Fruit fly (Drosophila melanogaster) whole organism, embryonic: ENCODE measurements around the gene Nlg4.

Source experiments
- Atf3 ChIP-seq: fragments of 200-800 bp; sonication (Bioruptor generic); optimal IDR thresholded peaks from 3 replicates; lab custom pipeline; 2016; ENCODE audit warnings: missing biosample characterization, missing genetic modification characterization
- Bdp1 ChIP-seq: fragments of 200-800 bp; sonication (Bioruptor generic); optimal IDR thresholded peaks from 3 replicates; lab custom pipeline; 2016; ENCODE audit warnings: missing biosample characterization, missing genetic modification characterization
- CG1529 ChIP-seq: fragments of 200-800 bp; sonication (Bioruptor generic); optimal IDR thresholded peaks from 3 replicates; lab custom pipeline; 2018; ENCODE audit warnings: missing biosample characterization, missing genetic modification characterization
- CG1602 ChIP-seq: fragments of 200-800 bp; sonication (Bioruptor generic); optimal IDR thresholded peaks from 3 replicates; lab custom pipeline; 2016; ENCODE audit warnings: missing biosample characterization, missing genetic modification characterization
- CG17385 ChIP-seq: fragments of 200-800 bp; sonication (Bioruptor generic); optimal IDR thresholded peaks from 3 replicates; lab custom pipeline; 2018; ENCODE audit warnings: missing biosample characterization, mild to moderate bottlenecking, missing genetic modification characterization
- CG17568 ChIP-seq: fragments of 200-800 bp; sonication (Bioruptor generic); optimal IDR thresholded peaks from 2 replicates; lab custom pipeline; 2018; ENCODE audit warnings: missing biosample characterization, mild to moderate bottlenecking, missing genetic modification characterization, moderate library complexity
- CG2678 ChIP-seq: fragments of 200-800 bp; sonication (Bioruptor generic); optimal IDR thresholded peaks from 3 replicates; lab custom pipeline; 2019; ENCODE audit warnings: missing biosample characterization, mild to moderate bottlenecking, missing genetic modification characterization, moderate library complexity
- CG2875 ChIP-seq: fragments of 200-800 bp; sonication (Bioruptor generic); optimal IDR thresholded peaks from 2 replicates; lab custom pipeline; 2017; ENCODE audit warnings: missing biosample characterization, mild to moderate bottlenecking, missing genetic modification characterization, missing genetic modification reagents
- CG30403 ChIP-seq: fragments of 200-800 bp; sonication (Bioruptor generic); optimal IDR thresholded peaks from 3 replicates; lab custom pipeline; 2016; ENCODE audit warnings: missing biosample characterization, missing genetic modification characterization
- CG31365 ChIP-seq: fragments of 200-800 bp; sonication (Bioruptor generic); optimal IDR thresholded peaks from 2 replicates; lab custom pipeline; 2018; ENCODE audit warnings: missing biosample characterization, mild to moderate bottlenecking, missing genetic modification characterization
- CG33557 ChIP-seq: fragments of 200-800 bp; sonication (Bioruptor generic); optimal IDR thresholded peaks from 2 replicates; lab custom pipeline; 2019; ENCODE audit warnings: missing biosample characterization, mild to moderate bottlenecking, missing genetic modification characterization, moderate library complexity
- CG5245 ChIP-seq: fragments of 200-800 bp; sonication (Bioruptor generic); optimal IDR thresholded peaks from 3 replicates; lab custom pipeline; 2016; ENCODE audit warnings: missing biosample characterization, missing genetic modification characterization
- CG7839 ChIP-seq: fragments of 200-800 bp; sonication (Bioruptor generic); optimal IDR thresholded peaks from 3 replicates; lab custom pipeline; 2018; ENCODE audit warnings: missing biosample characterization, mild to moderate bottlenecking, missing genetic modification characterization, moderate library complexity
- CG8944 ChIP-seq: fragments of 200-800 bp; sonication (Bioruptor generic); optimal IDR thresholded peaks from 3 replicates; lab custom pipeline; 2016; ENCODE audit warnings: missing biosample characterization, missing genetic modification characterization
- CG9609 ChIP-seq: fragments of 200-800 bp; sonication (Bioruptor generic); optimal IDR thresholded peaks from 3 replicates; lab custom pipeline; 2016; ENCODE audit warnings: missing biosample characterization, missing genetic modification characterization
- CG9876 ChIP-seq: fragments of 200-800 bp; sonication (Bioruptor generic); optimal IDR thresholded peaks from 2 replicates; lab custom pipeline; 2016; ENCODE audit warnings: missing biosample characterization, missing genetic modification characterization
- CHES-1-like ChIP-seq: fragments of 200-800 bp; sonication (Bioruptor generic); optimal IDR thresholded peaks from 2 replicates; lab custom pipeline; 2016; ENCODE audit warnings: missing biosample characterization, missing genetic modification characterization
- Dip2 ChIP-seq: fragments of 200-800 bp; sonication (Bioruptor generic); IDR thresholded peaks from 2 replicates; pipeline ENCODE4 v1.3.6; 2022; ENCODE audit warnings: missing biosample characterization, missing genetic modification characterization
- Dip3 ChIP-seq: fragments of 200-800 bp; sonication (Bioruptor generic); optimal IDR thresholded peaks from 3 replicates; lab custom pipeline; 2016; ENCODE audit warnings: missing biosample characterization, missing genetic modification characterization
- Ets97D ChIP-seq: fragments of 200-800 bp; sonication (Bioruptor generic); optimal IDR thresholded peaks from 3 replicates; lab custom pipeline; 2016; ENCODE audit warnings: missing biosample characterization, missing genetic modification characterization
- Fer3 ChIP-seq: fragments of 200-800 bp; sonication (Bioruptor generic); optimal IDR thresholded peaks from 2 replicates; lab custom pipeline; 2018; ENCODE audit warnings: missing biosample characterization, mild to moderate bottlenecking, missing genetic modification characterization, moderate library complexity
- HLH4C ChIP-seq: fragments of 200-800 bp; sonication (Bioruptor generic); IDR thresholded peaks from 3 replicates; pipeline ENCODE4 v1.3.6; 2022; ENCODE audit warnings: missing biosample characterization, missing genetic modification characterization; ENCODE audit not compliant: partially characterized antibody
- HmgD ChIP-seq: fragments of 200-800 bp; sonication (Bioruptor generic); optimal IDR thresholded peaks from 3 replicates; lab custom pipeline; 2016; ENCODE audit warnings: missing biosample characterization, missing genetic modification characterization
- Mes4 ChIP-seq: fragments of 200-800 bp; sonication (Bioruptor generic); optimal IDR thresholded peaks from 2 replicates; lab custom pipeline; 2016; ENCODE audit warnings: missing biosample characterization, missing genetic modification characterization
- NFAT ChIP-seq: fragments of 200-800 bp; sonication (Bioruptor generic); IDR thresholded peaks from 2 replicates; pipeline ENCODE4 v1.3.6; 2022; ENCODE audit warnings: missing biosample characterization, missing genetic modification characterization
- Ptx1 ChIP-seq: fragments of 200-800 bp; sonication (Bioruptor generic); IDR thresholded peaks from 2 replicates; pipeline ENCODE4 v1.3.6; 2022; ENCODE audit warnings: missing biosample characterization, missing genetic modification characterization
- Spps ChIP-seq: fragments of 200-800 bp; sonication (Bioruptor generic); optimal IDR thresholded peaks from 2 replicates; lab custom pipeline; 2018; ENCODE audit warnings: missing biosample characterization, mild to moderate bottlenecking, missing genetic modification characterization
- Ssrp ChIP-seq: fragments of 200-800 bp; sonication (Bioruptor generic); optimal IDR thresholded peaks from 2 replicates; lab custom pipeline; 2018; ENCODE audit warnings: missing biosample characterization, mild to moderate bottlenecking, missing genetic modification characterization, moderate library complexity
- ab ChIP-seq: fragments of 200-800 bp; sonication (Bioruptor generic); optimal IDR thresholded peaks from 2 replicates; lab custom pipeline; 2016; ENCODE audit warnings: missing biosample characterization, missing genetic modification characterization
- ap ChIP-seq: fragments of 200-800 bp; sonication (Bioruptor generic); IDR thresholded peaks from 2 replicates; pipeline ENCODE4 v1.3.6; 2022; ENCODE audit warnings: missing biosample characterization, missing genetic modification characterization
- ash1 ChIP-seq: fragments of 200-800 bp; sonication (Bioruptor generic); optimal IDR thresholded peaks from 2 replicates; lab custom pipeline; 2018; ENCODE audit warnings: missing biosample characterization, mild to moderate bottlenecking, missing genetic modification characterization
- az2 ChIP-seq: fragments of 200-800 bp; sonication (Bioruptor generic); optimal IDR thresholded peaks from 3 replicates; lab custom pipeline; 2016; ENCODE audit warnings: missing biosample characterization, missing genetic modification characterization
- bbx ChIP-seq: fragments of 200-800 bp; sonication (Bioruptor generic); IDR thresholded peaks from 2 replicates; pipeline ENCODE4 v1.3.6; 2022; ENCODE audit warnings: missing biosample characterization, missing genetic modification characterization; ENCODE audit not compliant: partially characterized antibody
- bcd ChIP-seq: fragments of 200-800 bp; sonication (Bioruptor generic); optimal IDR thresholded peaks from 2 replicates; lab custom pipeline; 2017; ENCODE audit warnings: missing biosample characterization, mild to moderate bottlenecking, missing genetic modification characterization
- cato ChIP-seq: fragments of 200-800 bp; sonication (Bioruptor generic); optimal IDR thresholded peaks from 2 replicates; lab custom pipeline; 2016; ENCODE audit warnings: missing biosample characterization, missing genetic modification characterization, borderline replicate concordance
- chif ChIP-seq, 2 experiments: fragments of 200-800 bp; sonication (Bioruptor generic); optimal IDR thresholded peaks; 3 replicates each; lab custom pipeline; 2016; ENCODE audit warnings: missing biosample characterization in 2 of 2, missing genetic modification characterization in 2 of 2
- corto ChIP-seq: fragments of 200-800 bp; sonication (Bioruptor generic); optimal IDR thresholded peaks from 2 replicates; lab custom pipeline; 2016; ENCODE audit warnings: missing biosample characterization, mild to moderate bottlenecking, missing genetic modification characterization, moderate library complexity
- esg ChIP-seq: fragments of 200-800 bp; sonication (Bioruptor generic); conservative IDR thresholded peaks from 2 replicates; pipeline ENCODE4 v1.3.6; 2022; ENCODE audit warnings: missing biosample characterization, missing genetic modification characterization
- fd64A ChIP-seq: fragments of 200-800 bp; sonication (Bioruptor generic); optimal IDR thresholded peaks from 3 replicates; lab custom pipeline; 2018; ENCODE audit warnings: missing biosample characterization, mild to moderate bottlenecking, missing genetic modification characterization
- her ChIP-seq: fragments of 200-800 bp; sonication (Bioruptor generic); optimal IDR thresholded peaks from 2 replicates; lab custom pipeline; 2016; ENCODE audit warnings: missing biosample characterization, missing genetic modification characterization
- klu ChIP-seq: fragments of 200-800 bp; sonication (Bioruptor generic); IDR thresholded peaks from 2 replicates; pipeline ENCODE4 v1.3.6; 2022; ENCODE audit warnings: missing biosample characterization, missing genetic modification characterization
- lbe ChIP-seq: fragments of 200-800 bp; sonication (Bioruptor generic); optimal IDR thresholded peaks from 2 replicates; lab custom pipeline; 2016; ENCODE audit warnings: missing biosample characterization, mild to moderate bottlenecking, missing genetic modification characterization
- nom ChIP-seq: fragments of 200-800 bp; sonication (Bioruptor generic); optimal IDR thresholded peaks from 2 replicates; lab custom pipeline; 2017; ENCODE audit warnings: missing biosample characterization, missing genetic modification characterization, mild to moderate bottlenecking, moderate library complexity, missing genetic modification reagents
- oc ChIP-seq: fragments of 200-800 bp; sonication (Bioruptor generic); optimal IDR thresholded peaks from 2 replicates; lab custom pipeline; 2018; ENCODE audit warnings: missing biosample characterization, mild to moderate bottlenecking, missing genetic modification characterization, moderate library complexity
- phol ChIP-seq: fragments of 200-800 bp; sonication (Bioruptor generic); optimal IDR thresholded peaks from 3 replicates; lab custom pipeline; 2018; ENCODE audit warnings: missing biosample characterization, mild to moderate bottlenecking, missing genetic modification characterization, moderate library complexity
- schlank ChIP-seq: fragments of 200-800 bp; sonication (Bioruptor generic); optimal IDR thresholded peaks from 2 replicates; lab custom pipeline; 2018; ENCODE audit warnings: missing biosample characterization, mild to moderate bottlenecking, missing genetic modification characterization
- usp ChIP-seq: fragments of >200 bp; optimal IDR thresholded peaks from 2 replicates; lab custom pipeline; 2017; ENCODE audit warnings: missing biosample characterization, missing genetic modification characterization
- vnd ChIP-seq: fragments of 200-800 bp; sonication (Bioruptor generic); IDR thresholded peaks from 3 replicates; pipeline ENCODE4 v1.3.6; 2022; ENCODE audit warnings: missing biosample characterization, missing genetic modification characterization; ENCODE audit not compliant: partially characterized antibody
- yki ChIP-seq: fragments of >200 bp; optimal IDR thresholded peaks from 3 replicates; lab custom pipeline; 2018
- zen2 ChIP-seq: fragments of 200-800 bp; sonication (Bioruptor generic); IDR thresholded peaks from 3 replicates; pipeline ENCODE4 v1.3.6; 2022; ENCODE audit warnings: missing biosample characterization, missing genetic modification characterization; ENCODE audit not compliant: partially characterized antibody

Nlg4 gene

DNA sequence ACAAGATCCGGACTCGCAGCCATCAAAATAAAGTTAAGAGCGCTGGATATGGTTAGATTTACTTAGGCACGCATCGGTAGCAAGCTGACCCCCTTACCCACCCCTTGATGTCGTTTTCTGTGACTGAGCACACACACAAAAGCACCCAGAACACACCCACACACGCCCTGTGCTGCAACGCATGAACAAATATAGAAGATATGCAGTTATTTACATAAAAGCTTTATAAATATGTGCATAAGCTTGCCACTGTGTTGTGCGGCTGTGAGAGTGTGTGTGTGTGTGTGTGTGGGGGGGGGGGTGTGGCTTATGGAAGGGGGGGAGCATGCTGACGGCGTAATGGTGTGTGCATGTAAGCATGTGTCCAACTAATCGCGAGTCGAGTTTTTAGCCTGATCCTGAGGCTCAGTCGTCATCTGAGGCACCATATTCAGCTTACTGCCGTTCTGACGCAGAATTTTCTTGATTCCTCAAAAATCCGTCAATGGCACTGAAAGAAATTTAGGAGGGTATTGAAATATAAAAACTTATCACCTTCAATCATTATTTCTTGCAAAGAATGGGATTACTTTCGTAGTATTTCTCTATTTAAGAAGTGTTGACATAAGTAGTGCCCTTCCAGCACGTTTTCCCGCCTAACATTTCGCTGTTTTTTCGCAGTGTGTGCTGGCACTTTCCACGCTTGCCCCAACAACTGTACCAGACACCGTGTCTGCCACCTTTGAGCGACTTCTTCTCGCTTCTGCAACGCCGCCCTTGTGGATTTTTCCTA lies 81.3 kb downstream of the Nlg4 start:
- peak; percentile 29 for TF ChIP-seq CG7839 (tag; lab: Kevin White, UChicago)
- peak; percentile 52 for TF ChIP-seq cato
- no peak for TF ChIP-seq Dip3 (GFP tag; lab: Kevin White, UChicago)
- TF ChIP-seq CHES-1-like (GFP tag; lab: Kevin White, UChicago): no peak
- peak; percentile 97 for TF ChIP-seq fd64A
- peak; percentile 54 for TF ChIP-seq Mes4 (GFP tag; lab: Kevin White, UChicago)
- TF ChIP-seq phol (tag; lab: Kevin White, UChicago): peak; percentile 26
- 0 out of 2 replicates have a peak, but pooled peaks have one; percentile 15 for TF ChIP-seq ap
- TF ChIP-seq Ets97D (GFP tag; lab: Kevin White, UChicago): no peak
- peak; percentile 37 for TF ChIP-seq CG31365 (tag; lab: Kevin White, UChicago)
- TF ChIP-seq esg: no peak
- peak; percentile 39 for TF ChIP-seq CG2678 (tag; lab: Kevin White, UChicago)
- no peak for TF ChIP-seq ab (GFP tag; lab: Kevin White, UChicago)
- no peak for TF ChIP-seq usp (GFP tag; lab: Kevin White, UChicago)
- no peak for TF ChIP-seq her (GFP tag; lab: Kevin White, UChicago)
- peak; percentile 57 to 67 for TF ChIP-seq chif (GFP tag; optimal IDR thresholded peaks at IDR 0.05; lab: Kevin White, UChicago)
- no peak for TF ChIP-seq schlank (tag; lab: Kevin White, UChicago)
- no peak for TF ChIP-seq az2 (GFP tag; lab: Kevin White, UChicago)
- TF ChIP-seq CG9876 (GFP tag; lab: Kevin White, UChicago): peak; percentile 49
- no peak for TF ChIP-seq NFAT (GFP tag; lab: Robert Waterston, UW)
- TF ChIP-seq HmgD: no peak
- TF ChIP-seq CG9609 (GFP tag; lab: Kevin White, UChicago): peak; percentile 5
- TF ChIP-seq zen2 (GFP tag; lab: Robert Waterston, UW): no peak
- TF ChIP-seq CG17568 (GFP tag; lab: Kevin White, UChicago): peak; percentile 43
- peak; percentile 48 for TF ChIP-seq CG8944 (GFP tag; lab: Kevin White, UChicago)
- no peak for TF ChIP-seq Dip2 (GFP tag; lab: Robert Waterston, UW)
- TF ChIP-seq corto (GFP tag; lab: Kevin White, UChicago): no peak
- peak; percentile 58 for TF ChIP-seq Spps (tag; lab: Kevin White, UChicago)
- TF ChIP-seq Ssrp (tag; lab: Kevin White, UChicago): no peak
- TF ChIP-seq klu (GFP tag; lab: Robert Waterston, UW): no peak
- peak; percentile 35 for TF ChIP-seq CG17385 (GFP tag; lab: Kevin White, UChicago)
- peak; percentile 60 for TF ChIP-seq ash1 (GFP tag; lab: Kevin White, UChicago)
- peak; percentile 38 for TF ChIP-seq CG1602 (GFP tag; lab: Kevin White, UChicago)
- no peak for TF ChIP-seq HLH4C (GFP tag; lab: Robert Waterston, UW)
- peak; percentile 76 for TF ChIP-seq CG1529 (GFP tag; lab: Kevin White, UChicago)
- TF ChIP-seq CG33557 (GFP tag; lab: Kevin White, UChicago): peak; percentile 76
- TF ChIP-seq bcd (GFP tag; lab: Kevin White, UChicago): peak; percentile 70
- TF ChIP-seq lbe (GFP tag; lab: Kevin White, UChicago): no peak
- TF ChIP-seq CG30403 (GFP tag; lab: Kevin White, UChicago): peak; percentile 1
- peak; percentile 63 for TF ChIP-seq CG5245 (GFP tag; lab: Kevin White, UChicago)
- peak; percentile 61 for TF ChIP-seq Bdp1 (GFP tag; lab: Kevin White, UChicago)
- peak; percentile 25; the same call in 1 of the 2 replicates for TF ChIP-seq Ptx1 (GFP tag; lab: Robert Waterston, UW)
- TF ChIP-seq Atf3: peak; percentile 19
- peak; percentile 10 for TF ChIP-seq nom (GFP tag; lab: Kevin White, UChicago)
- TF ChIP-seq vnd (GFP tag; lab: Robert Waterston, UW): no peak
- peak; percentile 59 for TF ChIP-seq Fer3 (tag; lab: Kevin White, UChicago)
- peak; percentile 91 for TF ChIP-seq oc
- TF ChIP-seq CG2875 (GFP tag; lab: Kevin White, UChicago): peak; percentile 91
- no peak for TF ChIP-seq yki (lab: Kevin White, UChicago)
- no peak for TF ChIP-seq bbx (GFP tag; lab: Robert Waterston, UW)
